Worm (Caenorhabditis elegans) whole organism, L4 larva: ENCODE data around the gene old-2.

Experiments
- F10B5.3 ChIP-seq: sonication (generic microtip); optimal IDR thresholded peaks from 2 replicates; lab custom pipeline; 2016; ENCODE audit warnings: mild to moderate bottlenecking, missing genetic modification characterization, missing compliant biosample characterization
- F37D6.2 ChIP-seq: sonication (generic microtip); optimal IDR thresholded peaks from 2 replicates; lab custom pipeline; 2016; ENCODE audit warnings: mild to moderate bottlenecking, missing genetic modification characterization, missing compliant biosample characterization
- R02D3.7 ChIP-seq: fragments of 150-350 bp; sonication (generic microtip); optimal IDR thresholded peaks from 3 replicates; lab custom pipeline; 2014; ENCODE audit warnings: missing biosample characterization, missing genetic modification characterization
- T20F7.1 ChIP-seq: fragments of 200-800 bp; sonication (Bioruptor generic); optimal IDR thresholded peaks from 2 replicates; lab custom pipeline; 2018; ENCODE audit warnings: mild to moderate bottlenecking, missing genetic modification characterization, missing compliant biosample characterization
- T26A8.4 ChIP-seq: fragments of 200-800 bp; sonication (Bioruptor generic); IDR thresholded peaks from 2 replicates; pipeline ENCODE4 v1.3.6; 2022; ENCODE audit warnings: missing genetic modification characterization, missing compliant biosample characterization
- Y105C5A.15 ChIP-seq: fragments of 200-800 bp; sonication (Bioruptor generic); IDR thresholded peaks from 2 replicates; pipeline ENCODE4 v1.3.6; 2022; ENCODE audit warnings: missing genetic modification characterization, missing compliant biosample characterization
- ZK337.2 ChIP-seq: fragments of 200-800 bp; sonication (Bioruptor generic); IDR thresholded peaks from 2 replicates; pipeline ENCODE4 v1.3.6; 2022; ENCODE audit warnings: missing genetic modification reagents, missing genetic modification characterization, missing compliant biosample characterization
- ZK546.5 ChIP-seq, 2 experiments: sonication (generic microtip); optimal IDR thresholded peaks; 2 replicates each; lab custom pipeline; 2017; ENCODE audit warnings: missing biosample characterization in 2 of 2, missing genetic modification characterization in 2 of 2
- arid-1 ChIP-seq: fragments of 200-800 bp; sonication (Bioruptor generic); conservative IDR thresholded peaks from 2 replicates; pipeline ENCODE4 v1.3.6; 2022; ENCODE audit warnings: missing genetic modification reagents, missing genetic modification characterization, missing compliant biosample characterization
- ceh-20 ChIP-seq: fragments of 200-800 bp; sonication (Bioruptor generic); IDR thresholded peaks from 2 replicates; pipeline ENCODE4 v1.3.6; 2022; ENCODE audit warnings: missing genetic modification reagents, missing genetic modification characterization, missing compliant biosample characterization
- ceh-62 ChIP-seq: sonication (generic microtip); optimal IDR thresholded peaks from 2 replicates; lab custom pipeline; 2017; ENCODE audit warnings: missing biosample characterization, missing genetic modification characterization
- ceh-82 ChIP-seq: sonication (generic microtip); optimal IDR thresholded peaks from 2 replicates; lab custom pipeline; 2017; ENCODE audit warnings: missing biosample characterization, missing genetic modification characterization
- ces-1 ChIP-seq: fragments of 150-350 bp; sonication (generic microtip); optimal IDR thresholded peaks from 4 replicates; lab custom pipeline; 2014; ENCODE audit warnings: missing biosample characterization, missing genetic modification reagents, missing genetic modification characterization
- cey-2 ChIP-seq: sonication (generic microtip); optimal IDR thresholded peaks from 3 replicates; lab custom pipeline; 2017; ENCODE audit warnings: missing genetic modification characterization, mild to moderate bottlenecking, missing compliant biosample characterization, antibody characterized with exemption, borderline replicate concordance; ENCODE audit not compliant: insufficient read depth
- ctbp-1 ChIP-seq: fragments of 200-800 bp; sonication (Bioruptor generic); IDR thresholded peaks from 2 replicates; pipeline ENCODE4 v1.3.6; 2022; ENCODE audit warnings: missing genetic modification reagents, missing genetic modification characterization, missing compliant biosample characterization
- daf-16 ChIP-seq, 3 experiments: sonication (generic microtip); optimal IDR thresholded peaks; 2 replicates each; lab custom pipeline; 2016 to 2017; ENCODE audit warnings: missing genetic modification characterization in 3 of 3, missing genetic modification reagents in 3 of 3, mild to moderate bottlenecking in 2 of 3, missing compliant biosample characterization in 2 of 3, missing biosample characterization in 1 of 3, moderate library complexity in 1 of 3
- daf-8 ChIP-seq: fragments of 200-800 bp; sonication (Bioruptor generic); IDR thresholded peaks from 2 replicates; pipeline ENCODE4 v1.3.6; 2022; ENCODE audit warnings: missing genetic modification characterization, missing compliant biosample characterization
- egl-27 ChIP-seq: sonication (generic microtip); optimal IDR thresholded peaks from 3 replicates; lab custom pipeline; 2017; ENCODE audit warnings: missing biosample characterization, missing genetic modification reagents, missing genetic modification characterization
- egl-43 ChIP-seq: fragments of 200-800 bp; sonication (Bioruptor generic); IDR thresholded peaks from 2 replicates; pipeline ENCODE4 v1.3.6; 2022; ENCODE audit warnings: missing genetic modification reagents, missing genetic modification characterization, missing compliant biosample characterization
- fos-1 ChIP-seq: fragments of 150-350 bp; optimal IDR thresholded peaks from 2 replicates; lab custom pipeline; 2014; ENCODE audit warnings: missing biosample characterization, missing genetic modification characterization
- gei-8 ChIP-seq: fragments of 200-800 bp; sonication (Bioruptor generic); optimal IDR thresholded peaks from 2 replicates; lab custom pipeline; 2018; ENCODE audit warnings: mild to moderate bottlenecking, missing genetic modification characterization, missing compliant biosample characterization
- hlh-11 ChIP-seq: fragments of 200-800 bp; sonication (Bioruptor generic); optimal IDR thresholded peaks from 2 replicates; lab custom pipeline; 2018; ENCODE audit warnings: mild to moderate bottlenecking, missing genetic modification characterization, missing compliant biosample characterization
- hmg-1.1 ChIP-seq: fragments of 200-800 bp; sonication (Bioruptor generic); IDR thresholded peaks from 2 replicates; pipeline ENCODE4 v1.3.6; 2022; ENCODE audit warnings: missing genetic modification reagents, missing genetic modification characterization, missing compliant biosample characterization
- lim-7 ChIP-seq: fragments of 200-800 bp; sonication (Bioruptor generic); IDR thresholded peaks from 2 replicates; pipeline ENCODE4 v1.3.6; 2022; ENCODE audit warnings: missing genetic modification characterization, missing compliant biosample characterization
- lin-1 ChIP-seq: fragments of 200-800 bp; sonication (Bioruptor generic); IDR thresholded peaks from 2 replicates; pipeline ENCODE4 v1.3.6; 2022; ENCODE audit warnings: missing genetic modification reagents, missing genetic modification characterization, missing compliant biosample characterization
- lin-15B ChIP-seq: fragments of 150-350 bp; sonication (generic microtip); optimal IDR thresholded peaks from 3 replicates; lab custom pipeline; 2014; ENCODE audit warnings: missing biosample characterization, missing genetic modification characterization
- lin-38 ChIP-seq: fragments of 200-800 bp; sonication (Bioruptor generic); IDR thresholded peaks from 2 replicates; pipeline ENCODE4 v1.3.6; 2022; ENCODE audit warnings: missing genetic modification reagents, missing genetic modification characterization, missing compliant biosample characterization
- lir-3 ChIP-seq: sonication (generic microtip); optimal IDR thresholded peaks from 2 replicates; lab custom pipeline; 2016; ENCODE audit warnings: mild to moderate bottlenecking, missing genetic modification characterization, missing compliant biosample characterization
- madf-9 ChIP-seq: fragments of 200-800 bp; sonication (Bioruptor generic); conservative IDR thresholded peaks from 2 replicates; pipeline ENCODE4 v1.3.6; 2022; ENCODE audit warnings: missing genetic modification reagents, missing genetic modification characterization, missing compliant biosample characterization
- mxl-2 ChIP-seq: fragments of 200-800 bp; sonication (Bioruptor generic); conservative IDR thresholded peaks from 2 replicates; pipeline ENCODE4 v1.3.6; 2022; ENCODE audit warnings: missing genetic modification reagents, missing genetic modification characterization, missing compliant biosample characterization
- nhr-10 ChIP-seq: fragments of 150-350 bp; optimal IDR thresholded peaks from 2 replicates; lab custom pipeline; 2014; ENCODE audit warnings: missing biosample characterization, missing genetic modification characterization
- nhr-102 ChIP-seq: sonication (generic microtip); optimal IDR thresholded peaks from 2 replicates; lab custom pipeline; 2016; ENCODE audit warnings: mild to moderate bottlenecking, missing genetic modification characterization, moderate library complexity, missing compliant biosample characterization
- nhr-111 ChIP-seq: fragments of 200-800 bp; sonication (Bioruptor generic); optimal IDR thresholded peaks from 2 replicates; lab custom pipeline; 2018; ENCODE audit warnings: mild to moderate bottlenecking, missing genetic modification characterization, missing compliant biosample characterization
- nhr-237 ChIP-seq: sonication (generic microtip); optimal IDR thresholded peaks from 2 replicates; lab custom pipeline; 2017; ENCODE audit warnings: missing biosample characterization, missing genetic modification characterization
- nhr-77 ChIP-seq: fragments of 150-350 bp; optimal IDR thresholded peaks from 2 replicates; lab custom pipeline; 2014; ENCODE audit warnings: missing biosample characterization, missing genetic modification characterization
- skn-1 ChIP-seq: fragments of 150-350 bp; optimal IDR thresholded peaks from 2 replicates; lab custom pipeline; 2014; ENCODE audit warnings: missing biosample characterization, missing genetic modification characterization
- snpc-1.2 ChIP-seq: fragments of 200-800 bp; sonication (Bioruptor generic); IDR thresholded peaks from 2 replicates; pipeline ENCODE4 v1.3.6; 2022; ENCODE audit warnings: missing genetic modification reagents, missing genetic modification characterization, missing compliant biosample characterization
- spr-3 ChIP-seq: fragments of 200-800 bp; sonication (Bioruptor generic); optimal IDR thresholded peaks from 2 replicates; lab custom pipeline; 2018; ENCODE audit warnings: mild to moderate bottlenecking, missing genetic modification characterization, missing compliant biosample characterization
- unc-39 ChIP-seq: sonication (generic microtip); optimal IDR thresholded peaks from 2 replicates; lab custom pipeline; 2017; ENCODE audit warnings: missing biosample characterization, missing genetic modification characterization
- ztf-7 ChIP-seq: fragments of 150-350 bp; optimal IDR thresholded peaks from 2 replicates; lab custom pipeline; 2014; ENCODE audit warnings: missing biosample characterization, missing genetic modification characterization

old-2 gene

ce11 chrII:9859575-9859974, 10.2 kb upstream of the old-2 start, which contains the start of gene chil-5:
Gene chil-5, minus strand, starts transcription at chrII:9859675.
- TF ChIP-seq lin-38 (GFP tag; lab: Robert Waterston, UW) (no peak), ZK546.5 (tag; optimal IDR thresholded peaks at IDR 0.05; lab: Kevin White, UChicago) (no peak), gei-8 (no peak), ceh-82 (tag; lab: Kevin White, UChicago) (no peak)

DNA sequence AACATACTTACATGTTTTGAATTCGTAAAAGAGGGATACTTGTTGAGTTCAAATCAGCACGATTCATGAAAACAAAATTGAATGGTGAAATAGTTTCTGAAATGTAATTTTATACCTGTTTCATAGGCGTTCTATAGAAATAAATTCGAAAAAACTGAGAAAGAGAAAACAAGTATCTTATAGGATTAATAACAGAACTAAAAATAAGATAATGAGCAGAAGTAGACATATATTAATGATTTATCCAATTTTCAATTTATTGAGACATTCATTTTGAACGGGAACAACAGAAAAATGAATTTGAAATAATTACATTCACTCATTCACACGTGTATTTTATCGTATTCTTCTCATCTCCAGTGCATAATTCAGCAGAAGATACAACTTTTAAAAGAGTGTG, 8.4 kb upstream of the old-2 start, which contains the start of gene chil-6:
Gene chil-6, minus strand, starts transcription at position 101 of the 400 bp plus-strand sequence.
- TF ChIP-seq lir-3 (no peak), madf-9 (GFP tag; lab: Robert Waterston, UW) (no peak), F10B5.3 (no peak), T20F7.1 (no peak), unc-39 (tag; lab: Kevin White, UChicago) (no peak), ctbp-1 (GFP tag; lab: Robert Waterston, UW) (no peak), ceh-20 (GFP tag; lab: Robert Waterston, UW) (no peak), egl-27 (no peak), T26A8.4 (no peak), snpc-1.2 (GFP tag; lab: Robert Waterston, UW) (no peak), skn-1 (tag; lab: Kevin White, UChicago) (no peak), R02D3.7 (tag; lab: Kevin White, UChicago) (no peak), lin-1 (no peak), F37D6.2 (tag; lab: Kevin White, UChicago) (no peak), arid-1 (GFP tag; lab: Robert Waterston, UW) (no peak), lin-15B (no peak), ZK337.2 (GFP tag; lab: Robert Waterston, UW) (no peak), daf-16 (GFP tag; optimal IDR thresholded peaks at IDR 0.05; lab: Kevin White, UChicago) (no peak), daf-16 (tag; optimal IDR thresholded peaks at IDR 0.05; lab: Kevin White, UChicago) (no peak), nhr-77 (tag; lab: Kevin White, UChicago) (no peak)

- TF ChIP-seq ZK546.5 (tag; optimal IDR thresholded peaks at IDR 0.05; lab: Kevin White, UChicago) (no peak), hmg-1.1 (no peak), nhr-111 (GFP tag; lab: Kevin White, UChicago) (no peak), lim-7 (GFP tag; lab: Robert Waterston, UW) (no peak), ztf-7 (no peak), cey-2 (tag; lab: Kevin White, UChicago) (no peak), nhr-10 (no peak), egl-43 (no peak)
These were observed 6.2 kb upstream of the old-2 start, which contains the start of gene chil-4 for ce11 chrII:9855620-9856019. Gene chil-4, minus strand, starts transcription at chrII:9855720.

DNA sequence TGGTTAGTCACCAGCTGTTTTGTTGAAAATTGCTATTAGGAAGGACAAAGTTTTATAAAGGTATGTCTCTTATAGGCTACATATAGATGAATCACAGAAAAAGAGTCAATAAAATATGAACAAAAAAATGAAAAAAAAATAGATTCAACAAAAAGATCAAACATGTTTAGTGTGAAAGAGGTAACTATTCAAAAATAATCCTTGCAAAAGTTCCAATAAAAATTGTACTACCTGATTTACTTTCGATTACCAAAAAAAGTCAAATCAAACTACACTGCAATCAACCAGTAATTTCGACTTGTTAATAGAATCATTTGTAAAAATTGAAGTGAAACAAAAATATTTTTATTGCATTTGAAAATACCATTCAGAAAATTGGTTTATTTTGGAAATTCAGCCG, 1.5 kb upstream of the old-2 start, which contains the start of gene ZK938.10:
Gene ZK938.10, minus strand, starts transcription at position 101 of the 400 bp plus-strand sequence.
- TF ChIP-seq mxl-2 (no peak), daf-8 (GFP tag; lab: Robert Waterston, UW) (no peak), cey-2 (tag; lab: Kevin White, UChicago) (no peak), lin-15B (no peak), hlh-11 (tag; lab: Kevin White, UChicago) (no peak), Y105C5A.15 (GFP tag; lab: Robert Waterston, UW) (no peak), ceh-20 (GFP tag; lab: Robert Waterston, UW) (no peak), ZK337.2 (GFP tag; lab: Robert Waterston, UW) (no peak), nhr-237 (tag; lab: Kevin White, UChicago) (no peak), ces-1 (GFP tag; lab: Kevin White, UChicago) (no peak), ceh-62 (tag; lab: Kevin White, UChicago) (no peak), nhr-102 (no peak), fos-1 (tag; lab: Kevin White, UChicago) (no peak), spr-3 (GFP tag; lab: Kevin White, UChicago) (no peak)
